Worm (Caenorhabditis elegans): ENCODE results near the gene ins-6.

DNA sequence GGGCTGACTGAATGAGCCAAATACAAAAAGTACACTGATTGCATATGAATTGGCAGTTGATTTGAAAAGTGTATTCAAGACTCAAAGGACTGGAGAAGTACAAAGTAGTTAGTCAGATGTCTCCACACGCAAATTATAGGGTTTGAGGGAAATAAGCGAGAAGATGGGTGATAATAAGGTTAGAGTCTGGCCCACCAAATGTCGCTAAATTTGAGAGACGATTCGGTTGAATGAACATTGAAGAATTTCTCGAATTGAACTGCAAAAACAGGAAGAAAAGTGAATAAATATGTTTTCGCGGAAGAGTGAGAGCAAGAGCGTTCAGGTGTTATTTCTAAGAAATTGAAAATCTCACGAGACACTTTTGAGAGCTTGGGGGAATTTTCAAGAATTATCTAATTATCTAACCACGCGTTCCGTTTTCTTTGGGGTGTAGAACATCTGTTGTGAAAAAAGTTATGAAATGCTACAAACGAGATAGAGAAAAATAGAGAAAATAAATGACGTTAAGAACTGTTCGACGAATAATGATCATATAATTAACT, 40.6 kb upstream of the ins-6 start:
- TF ChIP-seq cog-1 (tag; optimal IDR thresholded peaks at IDR 0.05): no peak
- no peak for TF ChIP-seq tab-1 (GFP tag; IDR thresholded peaks at IDR 0.05)
- no peak for TF ChIP-seq klf-2 (GFP tag; conservative IDR thresholded peaks at IDR 0.05)
- no peak for TF ChIP-seq ztf-23 (GFP tag; IDR thresholded peaks at IDR 0.05)
